Worm (Caenorhabditis elegans) whole organism, L2 larva: ENCODE results near the gene C16A3.2.

Experiments used
- ama-1 ChIP-seq: fragments of 150-350 bp; optimal IDR thresholded peaks from 2 replicates; lab custom pipeline; 2018; ENCODE audit warnings: inconsistent platforms
- egl-27 ChIP-seq: sonication (generic microtip); optimal IDR thresholded peaks from 3 replicates; lab custom pipeline; 2017; ENCODE audit warnings: missing biosample characterization, missing genetic modification reagents, missing genetic modification characterization
- elt-1 ChIP-seq: fragments of 150-350 bp; optimal IDR thresholded peaks from 2 replicates; lab custom pipeline; 2014; ENCODE audit warnings: missing biosample characterization, missing genetic modification characterization
- elt-3 ChIP-seq: sonication (generic microtip); optimal IDR thresholded peaks from 2 replicates; lab custom pipeline; 2017; ENCODE audit warnings: missing biosample characterization, missing genetic modification characterization
- lin-13 ChIP-seq: fragments of 150-350 bp; optimal IDR thresholded peaks from 2 replicates; lab custom pipeline; 2014; ENCODE audit warnings: missing biosample characterization, missing genetic modification reagents, missing genetic modification characterization
- lin-39 ChIP-seq: fragments of 150-350 bp; optimal IDR thresholded peaks from 2 replicates; lab custom pipeline; 2014; ENCODE audit warnings: missing biosample characterization, missing genetic modification reagents, missing genetic modification characterization
- nhr-11 ChIP-seq: fragments of 150-350 bp; optimal IDR thresholded peaks from 2 replicates; lab custom pipeline; 2014; ENCODE audit warnings: missing biosample characterization, missing genetic modification characterization
- nhr-129 ChIP-seq: fragments of 150-350 bp; optimal IDR thresholded peaks from 2 replicates; lab custom pipeline; 2014; ENCODE audit warnings: missing biosample characterization, missing genetic modification characterization
- nhr-77 ChIP-seq: fragments of 150-350 bp; optimal IDR thresholded peaks from 2 replicates; lab custom pipeline; 2014; ENCODE audit warnings: missing biosample characterization, missing genetic modification characterization
- skn-1 ChIP-seq: sonication (generic microtip); optimal IDR thresholded peaks from 2 replicates; lab custom pipeline; 2017; ENCODE audit warnings: missing biosample characterization, missing genetic modification characterization
- unc-62 ChIP-seq: fragments of 150-350 bp; optimal IDR thresholded peaks from 2 replicates; lab custom pipeline; 2014; ENCODE audit warnings: missing biosample characterization, missing genetic modification reagents, missing genetic modification characterization
- ztf-11 ChIP-seq: sonication (generic microtip); optimal IDR thresholded peaks from 2 replicates; lab custom pipeline; 2017; ENCODE audit warnings: missing biosample characterization, missing genetic modification characterization
- ztf-4 ChIP-seq: fragments of 150-350 bp; optimal IDR thresholded peaks from 2 replicates; lab custom pipeline; 2014; ENCODE audit warnings: missing biosample characterization, missing genetic modification characterization

DNA sequence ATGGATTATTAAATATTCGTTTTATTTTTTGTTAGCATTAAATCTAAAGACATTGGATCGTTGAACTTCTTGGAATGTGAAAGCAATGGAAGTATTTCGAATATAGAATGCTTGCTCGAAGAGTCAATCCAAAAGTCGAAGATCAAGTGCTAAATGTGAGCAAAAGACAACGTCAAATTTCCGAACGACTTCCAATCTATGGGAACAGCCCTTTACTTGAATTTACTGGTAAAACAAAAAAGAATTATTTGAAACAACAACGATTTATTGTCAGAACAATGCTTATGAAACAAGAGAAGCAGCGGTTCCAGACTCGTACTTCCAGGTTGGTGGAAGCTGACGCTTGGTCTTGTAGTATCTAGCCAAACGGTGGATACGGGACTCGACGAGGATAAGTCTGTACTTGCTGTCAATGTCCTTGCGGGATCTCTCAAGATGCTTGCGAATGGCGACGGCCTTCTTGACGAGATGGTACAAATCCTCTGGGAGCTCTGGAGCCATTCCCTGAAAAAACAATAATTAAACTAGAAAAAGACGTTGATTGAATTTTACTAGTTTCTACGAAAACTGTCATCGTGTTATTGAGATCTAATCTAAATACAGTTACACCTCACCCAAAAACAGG lies 15.7 kb upstream of the C16A3.2 start:
- TF ChIP-seq nhr-77 (no peak), egl-27 (tag; lab: Kevin White, UChicago) (no peak), skn-1 (tag; lab: Kevin White, UChicago) (no peak), ztf-11 (tag; lab: Kevin White, UChicago) (no peak), lin-13 (no peak), unc-62 (GFP tag; lab: Kevin White, UChicago) (no peak), ama-1 (lab: Kevin White, UChicago) (no peak), lin-39 (tag; lab: Kevin White, UChicago) (no peak), nhr-129 (tag; lab: Kevin White, UChicago) (no peak), elt-3 (tag; lab: Kevin White, UChicago) (no peak), elt-1 (tag; lab: Kevin White, UChicago) (no peak), ztf-4 (no peak), nhr-11 (tag; lab: Kevin White, UChicago) (no peak)
